Fruit fly (Drosophila melanogaster) whole organism, prepupa: ENCODE measurements around the gene CG12519.

Experiments used
- CG6163 ChIP-seq: fragments of 200-800 bp; sonication (Bioruptor generic); IDR thresholded peaks from 3 replicates; pipeline ENCODE4 v1.3.6; 2022; ENCODE audit warnings: missing biosample characterization, missing genetic modification characterization
- Lpt ChIP-seq: fragments of 200-800 bp; sonication (Bioruptor generic); optimal IDR thresholded peaks from 3 replicates; lab custom pipeline; 2016; ENCODE audit warnings: missing biosample characterization, missing genetic modification characterization

- peak; percentile 4 for TF ChIP-seq Lpt (GFP tag; lab: Kevin White, UChicago)
- TF ChIP-seq CG6163 = no peak
Measured at dm6 chr3L:19520645-19521044, 48.4 kb downstream of the CG12519 start, which contains the start of gene Cpr76Bc.
